Fruit fly (Drosophila melanogaster) whole organism, embryonic: Measurements from ENCODE around the gene CG32161.

Source experiments
- CG10209 ChIP-seq: fragments of 200-800 bp; sonication (Bioruptor generic); optimal IDR thresholded peaks from 3 replicates; lab custom pipeline; 2017; ENCODE audit warnings: missing biosample characterization, mild to moderate bottlenecking, missing genetic modification characterization, missing genetic modification reagents
- CG10366 ChIP-seq: fragments of 200-800 bp; sonication (Bioruptor generic); IDR thresholded peaks from 2 replicates; pipeline ENCODE4 v1.3.6; 2022; ENCODE audit warnings: missing biosample characterization, missing genetic modification characterization
- CG11695 ChIP-seq: fragments of 200-800 bp; sonication (Bioruptor generic); IDR thresholded peaks from 3 replicates; pipeline ENCODE4 v1.3.6; 2022; ENCODE audit warnings: missing biosample characterization, missing genetic modification characterization
- CG1233 ChIP-seq: fragments of 200-800 bp; sonication (Bioruptor generic); optimal IDR thresholded peaks from 4 replicates; lab custom pipeline; 2018; ENCODE audit warnings: missing biosample characterization, mild to moderate bottlenecking, missing genetic modification characterization
- CG12769 ChIP-seq: fragments of 200-800 bp; sonication (Bioruptor generic); optimal IDR thresholded peaks from 2 replicates; lab custom pipeline; 2019; ENCODE audit warnings: missing biosample characterization, mild to moderate bottlenecking, missing genetic modification characterization, moderate library complexity
- CG13287 ChIP-seq: fragments of 200-800 bp; sonication (Bioruptor generic); IDR thresholded peaks from 2 replicates; pipeline ENCODE4 v1.3.6; 2022; ENCODE audit warnings: missing biosample characterization, missing genetic modification characterization; ENCODE audit not compliant: partially characterized antibody
- CG15269 ChIP-seq: fragments of 200-800 bp; sonication (Bioruptor generic); optimal IDR thresholded peaks from 2 replicates; lab custom pipeline; 2018; ENCODE audit warnings: missing biosample characterization, mild to moderate bottlenecking, missing genetic modification characterization, moderate library complexity
- CG18599 ChIP-seq: fragments of 200-800 bp; sonication (Bioruptor generic); optimal IDR thresholded peaks from 3 replicates; lab custom pipeline; 2017; ENCODE audit warnings: missing biosample characterization, missing genetic modification characterization, mild to moderate bottlenecking, moderate library complexity, missing genetic modification reagents
- CG2199 ChIP-seq: fragments of 200-800 bp; sonication (Bioruptor generic); IDR thresholded peaks from 3 replicates; pipeline ENCODE4 v1.3.6; 2022; ENCODE audit warnings: missing biosample characterization, missing genetic modification characterization
- CG2678 ChIP-seq: fragments of 200-800 bp; sonication (Bioruptor generic); optimal IDR thresholded peaks from 3 replicates; lab custom pipeline; 2019; ENCODE audit warnings: missing biosample characterization, mild to moderate bottlenecking, missing genetic modification characterization, moderate library complexity
- CG30403 ChIP-seq: fragments of 200-800 bp; sonication (Bioruptor generic); optimal IDR thresholded peaks from 3 replicates; lab custom pipeline; 2016; ENCODE audit warnings: missing biosample characterization, missing genetic modification characterization
- CG32532 ChIP-seq: fragments of 200-800 bp; sonication (Bioruptor generic); IDR thresholded peaks from 2 replicates; pipeline ENCODE4 v1.3.6; 2022; ENCODE audit warnings: missing biosample characterization, missing genetic modification characterization
- CG3281 ChIP-seq: fragments of 200-800 bp; sonication (Bioruptor generic); optimal IDR thresholded peaks from 3 replicates; lab custom pipeline; 2017; ENCODE audit warnings: missing biosample characterization, mild to moderate bottlenecking, missing genetic modification characterization
- CG34376 ChIP-seq: fragments of 200-800 bp; sonication (Bioruptor generic); optimal IDR thresholded peaks from 2 replicates; lab custom pipeline; 2018; ENCODE audit warnings: missing biosample characterization, mild to moderate bottlenecking, missing genetic modification characterization
- CG6765 ChIP-seq: fragments of 200-800 bp; sonication (Bioruptor generic); optimal IDR thresholded peaks from 3 replicates; lab custom pipeline; 2017; ENCODE audit warnings: missing biosample characterization, mild to moderate bottlenecking, missing genetic modification characterization
- CG7786 ChIP-seq: fragments of 200-800 bp; sonication (Bioruptor generic); optimal IDR thresholded peaks from 2 replicates; lab custom pipeline; 2016; ENCODE audit warnings: missing biosample characterization, missing genetic modification characterization
- CG7839 ChIP-seq: fragments of 200-800 bp; sonication (Bioruptor generic); optimal IDR thresholded peaks from 3 replicates; lab custom pipeline; 2018; ENCODE audit warnings: missing biosample characterization, mild to moderate bottlenecking, missing genetic modification characterization, moderate library complexity
- CG8290 ChIP-seq, 3 experiments: fragments of 200-800 bp; sonication (Bioruptor generic); optimal IDR thresholded peaks; 2 replicates each; lab custom pipeline; 2016 to 2019; ENCODE audit warnings: missing biosample characterization in 3 of 3, missing genetic modification characterization in 3 of 3, mild to moderate bottlenecking in 2 of 3, moderate library complexity in 1 of 3
- CG8478 ChIP-seq: fragments of >200 bp; optimal IDR thresholded peaks from 2 replicates; lab custom pipeline; 2018
- CG8924 ChIP-seq: fragments of 200-800 bp; optimal IDR thresholded peaks from 3 replicates; lab custom pipeline; 2019; ENCODE audit warnings: missing biosample characterization, mild to moderate bottlenecking, missing genetic modification characterization, moderate library complexity
- CG9727 ChIP-seq: fragments of 200-800 bp; sonication (Bioruptor generic); optimal IDR thresholded peaks from 3 replicates; lab custom pipeline; 2017; ENCODE audit warnings: missing biosample characterization, mild to moderate bottlenecking, missing genetic modification characterization
- CoRest ChIP-seq: fragments of 200-800 bp; sonication (Bioruptor generic); optimal IDR thresholded peaks from 3 replicates; lab custom pipeline; 2018; ENCODE audit warnings: missing biosample characterization, mild to moderate bottlenecking, missing genetic modification characterization, moderate library complexity
- Drgx ChIP-seq: fragments of 200-800 bp; sonication (Bioruptor generic); IDR thresholded peaks from 2 replicates; pipeline ENCODE4 v1.3.6; 2022; ENCODE audit warnings: missing biosample characterization, missing genetic modification characterization
- ERR ChIP-seq: fragments of 200-800 bp; sonication (Bioruptor generic); optimal IDR thresholded peaks from 2 replicates; lab custom pipeline; 2016; ENCODE audit warnings: missing biosample characterization, missing genetic modification characterization
- Elba2 ChIP-seq: fragments of 200-800 bp; sonication (Bioruptor generic); optimal IDR thresholded peaks from 3 replicates; lab custom pipeline; 2016; ENCODE audit warnings: missing biosample characterization, missing genetic modification characterization
- HHEX ChIP-seq: fragments of 200-800 bp; sonication (Bioruptor generic); optimal IDR thresholded peaks from 3 replicates; lab custom pipeline; 2017; ENCODE audit warnings: missing biosample characterization, mild to moderate bottlenecking, missing genetic modification characterization, missing genetic modification reagents
- Oaz ChIP-seq: fragments of 200-800 bp; sonication (Bioruptor generic); IDR thresholded peaks from 2 replicates; pipeline ENCODE4 v1.3.6; 2022; ENCODE audit warnings: missing biosample characterization, missing genetic modification characterization
- Oli ChIP-seq: fragments of 200-800 bp; sonication (Bioruptor generic); optimal IDR thresholded peaks from 2 replicates; lab custom pipeline; 2018; ENCODE audit warnings: missing biosample characterization, mild to moderate bottlenecking, missing genetic modification characterization, moderate library complexity
- PHDP ChIP-seq: fragments of 200-800 bp; sonication (Bioruptor generic); optimal IDR thresholded peaks from 3 replicates; lab custom pipeline; 2018; ENCODE audit warnings: missing biosample characterization, mild to moderate bottlenecking, missing genetic modification characterization, moderate library complexity
- Side ChIP-seq: fragments of 200-800 bp; sonication (Bioruptor generic); optimal IDR thresholded peaks from 2 replicates; lab custom pipeline; 2016; ENCODE audit warnings: missing biosample characterization, missing genetic modification characterization
- TFAM ChIP-seq: fragments of 200-800 bp; sonication (Bioruptor generic); optimal IDR thresholded peaks from 2 replicates; lab custom pipeline; 2017; ENCODE audit warnings: missing biosample characterization, missing genetic modification characterization, inconsistent platforms
- al ChIP-seq: fragments of 200-800 bp; sonication (Bioruptor generic); IDR thresholded peaks from 2 replicates; pipeline ENCODE4 v1.3.6; 2022; ENCODE audit warnings: missing biosample characterization, missing genetic modification characterization
- caup ChIP-seq: fragments of 200-800 bp; sonication (Bioruptor generic); optimal IDR thresholded peaks from 3 replicates; lab custom pipeline; 2017; ENCODE audit warnings: missing biosample characterization, mild to moderate bottlenecking, missing genetic modification characterization, moderate library complexity; ENCODE audit not compliant: severe bottlenecking
- chn ChIP-seq: fragments of 200-800 bp; sonication (Bioruptor generic); optimal IDR thresholded peaks from 2 replicates; lab custom pipeline; 2016; ENCODE audit warnings: missing biosample characterization, missing genetic modification characterization
- dmrt99B ChIP-seq: fragments of 200-800 bp; sonication (Bioruptor generic); optimal IDR thresholded peaks from 2 replicates; lab custom pipeline; 2018; ENCODE audit warnings: missing biosample characterization, mild to moderate bottlenecking, missing genetic modification characterization, moderate library complexity
- dpn ChIP-seq, 2 experiments: fragments of 200-800 bp; sonication (Bioruptor generic); optimal IDR thresholded peaks; 3 replicates each; lab custom pipeline; 2016; ENCODE audit warnings: missing biosample characterization in 2 of 2, missing genetic modification characterization in 2 of 2
- dysf ChIP-seq: fragments of 200-800 bp; sonication (Bioruptor generic); IDR thresholded peaks from 3 replicates; pipeline ENCODE4 v1.3.6; 2022; ENCODE audit warnings: missing biosample characterization, missing genetic modification characterization
- grau ChIP-seq: fragments of 200-800 bp; optimal IDR thresholded peaks from 3 replicates; lab custom pipeline; 2019; ENCODE audit warnings: missing biosample characterization, mild to moderate bottlenecking, missing genetic modification characterization, moderate library complexity
- gro ChIP-seq: fragments of 200-800 bp; sonication (Bioruptor generic); optimal IDR thresholded peaks from 2 replicates; lab custom pipeline; 2016; ENCODE audit warnings: missing biosample characterization, missing genetic modification characterization
- kni ChIP-seq: fragments of 200-800 bp; sonication (Bioruptor generic); optimal IDR thresholded peaks from 3 replicates; lab custom pipeline; 2017; ENCODE audit warnings: mild to moderate bottlenecking, missing biosample characterization, missing genetic modification reagents, missing genetic modification characterization
- lab ChIP-seq: fragments of 200-800 bp; sonication (Bioruptor generic); optimal IDR thresholded peaks from 3 replicates; lab custom pipeline; 2017; ENCODE audit warnings: missing biosample characterization, missing genetic modification characterization, mild to moderate bottlenecking, moderate library complexity, missing genetic modification reagents
- lilli ChIP-seq: fragments of 200-800 bp; sonication (Bioruptor generic); optimal IDR thresholded peaks from 3 replicates; lab custom pipeline; 2016; ENCODE audit warnings: missing biosample characterization, missing genetic modification characterization
- lmd ChIP-seq: fragments of 200-800 bp; sonication (Bioruptor generic); IDR thresholded peaks from 2 replicates; pipeline ENCODE4 v1.3.6; 2022; ENCODE audit warnings: missing biosample characterization, missing genetic modification characterization
- nmo ChIP-seq: fragments of 200-800 bp; sonication (Bioruptor generic); optimal IDR thresholded peaks from 2 replicates; lab custom pipeline; 2018; ENCODE audit warnings: missing biosample characterization, mild to moderate bottlenecking, missing genetic modification characterization, moderate library complexity
- odd ChIP-seq: fragments of 200-800 bp; sonication (Bioruptor generic); optimal IDR thresholded peaks from 2 replicates; lab custom pipeline; 2017; ENCODE audit warnings: missing biosample characterization, mild to moderate bottlenecking, missing genetic modification characterization
- phol ChIP-seq: fragments of 200-800 bp; sonication (Bioruptor generic); optimal IDR thresholded peaks from 3 replicates; lab custom pipeline; 2018; ENCODE audit warnings: missing biosample characterization, mild to moderate bottlenecking, missing genetic modification characterization, moderate library complexity
- seq ChIP-seq: fragments of 200-800 bp; sonication (Bioruptor generic); IDR thresholded peaks from 2 replicates; pipeline ENCODE4 v1.3.6; 2022; ENCODE audit warnings: missing biosample characterization, missing genetic modification characterization
- sim ChIP-seq: fragments of 200-800 bp; sonication (Bioruptor generic); IDR thresholded peaks from 2 replicates; pipeline ENCODE4 v1.3.6; 2022; ENCODE audit warnings: missing biosample characterization, missing genetic modification characterization
- sug ChIP-seq: fragments of 200-800 bp; optimal IDR thresholded peaks from 2 replicates; lab custom pipeline; 2019; ENCODE audit warnings: missing biosample characterization, mild to moderate bottlenecking, missing genetic modification characterization, moderate library complexity
- unpg ChIP-seq: fragments of 200-800 bp; sonication (Bioruptor generic); optimal IDR thresholded peaks from 3 replicates; lab custom pipeline; 2018; ENCODE audit warnings: missing biosample characterization, mild to moderate bottlenecking, missing genetic modification characterization, moderate library complexity

CG32161 gene

dm6 chr3L:16893647-16894046, 47.6 kb downstream of the CG32161 start (continued):
- TF ChIP-seq CG2678 (tag; lab: Kevin White, UChicago) (peak; percentile 65), CG8924 (tag; lab: Kevin White, UChicago) (peak; percentile 23), Oli (tag; lab: Kevin White, UChicago) (peak; percentile 1), CG3281 (GFP tag; lab: Kevin White, UChicago) (peak; percentile 35), odd (no peak), seq (GFP tag; lab: Robert Waterston, UW) (0 out of 2 replicates have a peak, but pooled peaks have one; percentile 33), chn (GFP tag; lab: Kevin White, UChicago) (no peak), Side (no peak), CG11695 (peak; percentile 59; the same call in 2 of the 3 replicates), Oaz (GFP tag; lab: Robert Waterston, UW) (no peak), Drgx (GFP tag; lab: Robert Waterston, UW) (peak; percentile 37; the same call in 1 of the 2 replicates), dmrt99B (tag; lab: Kevin White, UChicago) (peak; percentile 42), CoRest (tag; lab: Kevin White, UChicago) (peak; percentile 41), CG8290 (GFP tag; optimal IDR thresholded peaks at IDR 0.05; lab: Kevin White, UChicago) (no peak), CG8290 (tag; optimal IDR thresholded peaks at IDR 0.05; lab: Kevin White, UChicago) (peak in 1 of 2 experiments; percentile 14), CG6765 (peak; percentile 5), CG2199 (GFP tag; lab: Robert Waterston, UW) (no peak), CG10209 (peak; percentile 9), Elba2 (GFP tag; lab: Kevin White, UChicago) (no peak), unpg (GFP tag; lab: Kevin White, UChicago) (peak; percentile 15), CG18599 (peak; percentile 60), caup (peak; percentile 33), dysf (GFP tag; lab: Robert Waterston, UW) (peak; percentile 40; the same call in 1 of the 3 replicates), lilli (GFP tag; lab: Kevin White, UChicago) (peak; percentile 36), CG7839 (tag; lab: Kevin White, UChicago) (peak; percentile 50), CG30403 (GFP tag; lab: Kevin White, UChicago) (peak; percentile 1), CG12769 (tag; lab: Kevin White, UChicago) (peak; percentile 7), CG34376 (GFP tag; lab: Kevin White, UChicago) (no peak), grau (peak; percentile 41), dpn (GFP tag; optimal IDR thresholded peaks at IDR 0.05; lab: Kevin White, UChicago) (no peak), CG1233 (GFP tag; lab: Kevin White, UChicago) (peak; percentile 0), phol (tag; lab: Kevin White, UChicago) (peak; percentile 2), CG10366 (GFP tag; lab: Robert Waterston, UW) (peak; percentile 26; the same call in 1 of the 2 replicates), al (GFP tag; lab: Robert Waterston, UW) (0 out of 2 replicates have a peak, but pooled peaks have one; percentile 9), CG7786 (peak; percentile 3), CG13287 (GFP tag; lab: Robert Waterston, UW) (no peak), sim (GFP tag; lab: Robert Waterston, UW) (no peak), gro (peak; percentile 1), CG32532 (GFP tag; lab: Robert Waterston, UW) (peak; percentile 43; the same call in 1 of the 2 replicates), kni (GFP tag; lab: Kevin White, UChicago) (no peak), CG9727 (GFP tag; lab: Kevin White, UChicago) (peak; percentile 9), nmo (GFP tag; lab: Kevin White, UChicago) (peak; percentile 21), sug (tag; lab: Kevin White, UChicago) (peak; percentile 17), HHEX (peak; percentile 19), CG8478 (no peak), ERR (GFP tag; lab: Kevin White, UChicago) (no peak), lab (peak; percentile 64), TFAM (GFP tag; lab: Kevin White, UChicago) (no peak), PHDP (tag; lab: Kevin White, UChicago) (peak; percentile 22), lmd (GFP tag; lab: Robert Waterston, UW) (peak; percentile 28; the same call in 1 of the 2 replicates), CG15269 (tag; lab: Kevin White, UChicago) (peak; percentile 33)
